Worm (Caenorhabditis elegans) whole organism, L2 larva: Measurements from ENCODE around the gene nhr-70.

Source experiments
- C34F6.9 ChIP-seq: fragments of 150-350 bp; optimal IDR thresholded peaks from 2 replicates; lab custom pipeline; 2014; ENCODE audit warnings: missing biosample characterization, missing genetic modification characterization
- F13H6.1 ChIP-seq: sonication (generic microtip); optimal IDR thresholded peaks from 2 replicates; lab custom pipeline; 2016; ENCODE audit warnings: missing genetic modification characterization, missing compliant biosample characterization
- alr-1 ChIP-seq: fragments of 150-350 bp; optimal IDR thresholded peaks from 2 replicates; lab custom pipeline; 2014; ENCODE audit warnings: missing biosample characterization, missing genetic modification characterization
- blmp-1 ChIP-seq: sonication (generic microtip); optimal IDR thresholded peaks from 2 replicates; lab custom pipeline; 2017; ENCODE audit warnings: missing genetic modification characterization, mild to moderate bottlenecking, missing compliant biosample characterization, antibody characterized with exemption, moderate library complexity; ENCODE audit not compliant: insufficient read depth
- ceh-16 ChIP-seq: fragments of 150-350 bp; optimal IDR thresholded peaks from 2 replicates; lab custom pipeline; 2014; ENCODE audit warnings: missing biosample characterization, missing genetic modification characterization
- crh-2 ChIP-seq: sonication (generic microtip); optimal IDR thresholded peaks from 2 replicates; lab custom pipeline; 2017; ENCODE audit warnings: missing biosample characterization, missing genetic modification characterization
- dmd-4 ChIP-seq: sonication (generic microtip); optimal IDR thresholded peaks from 2 replicates; lab custom pipeline; 2017; ENCODE audit warnings: missing biosample characterization, missing genetic modification characterization
- egl-27 ChIP-seq: sonication (generic microtip); optimal IDR thresholded peaks from 3 replicates; lab custom pipeline; 2017; ENCODE audit warnings: missing biosample characterization, missing genetic modification reagents, missing genetic modification characterization
- fos-1 ChIP-seq: fragments of 150-350 bp; optimal IDR thresholded peaks from 2 replicates; lab custom pipeline; 2014; ENCODE audit warnings: missing biosample characterization, missing genetic modification characterization
- gmeb-1 ChIP-seq: fragments of 150-350 bp; optimal IDR thresholded peaks from 2 replicates; lab custom pipeline; 2014; ENCODE audit warnings: missing biosample characterization, missing genetic modification characterization
- lsy-2 ChIP-seq, 2 experiments: fragments of 150-350 bp in 1 of 2; sonication (generic microtip) in 1 of 2; optimal IDR thresholded peaks; 2 replicates each; lab custom pipeline; 2014 to 2017; ENCODE audit warnings: missing biosample characterization in 2 of 2, missing genetic modification characterization in 2 of 2
- mbf-1 ChIP-seq: sonication (generic microtip); optimal IDR thresholded peaks from 2 replicates; lab custom pipeline; 2017; ENCODE audit warnings: missing biosample characterization, missing genetic modification characterization
- nhr-10 ChIP-seq: sonication (generic microtip); optimal IDR thresholded peaks from 2 replicates; lab custom pipeline; 2017; ENCODE audit warnings: missing biosample characterization, missing genetic modification characterization
- peb-1 ChIP-seq: fragments of 150-350 bp; optimal IDR thresholded peaks from 2 replicates; lab custom pipeline; 2014; ENCODE audit warnings: missing biosample characterization, missing genetic modification characterization
- skn-1 ChIP-seq: sonication (generic microtip); optimal IDR thresholded peaks from 2 replicates; lab custom pipeline; 2017; ENCODE audit warnings: missing biosample characterization, missing genetic modification characterization
- sma-3 ChIP-seq: sonication (generic microtip); optimal IDR thresholded peaks from 2 replicates; lab custom pipeline; 2016; ENCODE audit warnings: missing genetic modification reagents, missing genetic modification characterization, missing compliant biosample characterization
- sma-9 ChIP-seq, 2 experiments: fragments of 150-350 bp in 1 of 2; sonication (generic microtip) in 1 of 2; optimal IDR thresholded peaks; 2 replicates each; lab custom pipeline; 2014 to 2016; ENCODE audit warnings: missing genetic modification characterization in 2 of 2, mild to moderate bottlenecking in 1 of 2, missing biosample characterization in 1 of 2, missing compliant biosample characterization in 1 of 2, missing genetic modification reagents in 1 of 2, moderate library complexity in 1 of 2
- unc-62 ChIP-seq: fragments of 150-350 bp; optimal IDR thresholded peaks from 2 replicates; lab custom pipeline; 2014; ENCODE audit warnings: missing biosample characterization, missing genetic modification reagents, missing genetic modification characterization
- zag-1 ChIP-seq: fragments of 150-350 bp; optimal IDR thresholded peaks from 2 replicates; lab custom pipeline; 2014; ENCODE audit warnings: missing biosample characterization, missing genetic modification characterization
- ztf-11 ChIP-seq: sonication (generic microtip); optimal IDR thresholded peaks from 2 replicates; lab custom pipeline; 2017; ENCODE audit warnings: missing biosample characterization, missing genetic modification characterization

The nhr-70 gene

ce11 chrV:18662333-18662732, 45.9 kb downstream of the nhr-70 start:
- no peak for TF ChIP-seq crh-2 (tag; lab: Kevin White, UChicago)
- no peak for TF ChIP-seq blmp-1 (tag; lab: Kevin White, UChicago)
- TF ChIP-seq peb-1 (tag; lab: Kevin White, UChicago) = no peak
- no peak for TF ChIP-seq lsy-2 (tag; optimal IDR thresholded peaks at IDR 0.05; lab: Kevin White, UChicago)
- TF ChIP-seq alr-1 = no peak
- no peak for TF ChIP-seq unc-62 (GFP tag; lab: Kevin White, UChicago)
- TF ChIP-seq dmd-4 (tag; lab: Kevin White, UChicago) = no peak
- no peak for TF ChIP-seq nhr-10 (tag; lab: Kevin White, UChicago)
- no peak for TF ChIP-seq skn-1
- TF ChIP-seq C34F6.9 (tag; lab: Kevin White, UChicago) = no peak
- no peak for TF ChIP-seq sma-9 (GFP tag; optimal IDR thresholded peaks at IDR 0.05; lab: Kevin White, UChicago)
- no peak for TF ChIP-seq sma-9 (tag; optimal IDR thresholded peaks at IDR 0.05; lab: Kevin White, UChicago)
- no peak for TF ChIP-seq mbf-1 (tag; lab: Kevin White, UChicago)
- TF ChIP-seq F13H6.1 (tag; lab: Kevin White, UChicago) = no peak
- no peak for TF ChIP-seq sma-3 (GFP tag; lab: Kevin White, UChicago)
- TF ChIP-seq zag-1 = no peak
- no peak for TF ChIP-seq egl-27
- TF ChIP-seq gmeb-1 (tag; lab: Kevin White, UChicago) = no peak
- no peak for TF ChIP-seq fos-1 (tag; lab: Kevin White, UChicago)
- TF ChIP-seq ceh-16 (tag; lab: Kevin White, UChicago) = no peak
- TF ChIP-seq, all 48 proteins: peak for 0

ce11 chrV:18664026-18664425, 47.6 kb downstream of the nhr-70 start, which contains the start of gene Y69H2.3:
TSS of gene Y69H2.3 (minus strand) at chrV:18664126.
- TF ChIP-seq fos-1 (tag; lab: Kevin White, UChicago) = no peak
- no peak for TF ChIP-seq ztf-11 (tag; lab: Kevin White, UChicago)
- TF ChIP-seq, all 48 proteins: peak for 0

ce11 chrV:18667179-18667578, 50.8 kb downstream of the nhr-70 start:
- no peak for TF ChIP-seq crh-2 (tag; lab: Kevin White, UChicago)
